Fruit fly (Drosophila melanogaster): ENCODE measurements around the gene Sbat.
A peak's percentile ranks its signal among the peaks of the same experiment; 100 is the strongest.

The Sbat gene

DNA sequence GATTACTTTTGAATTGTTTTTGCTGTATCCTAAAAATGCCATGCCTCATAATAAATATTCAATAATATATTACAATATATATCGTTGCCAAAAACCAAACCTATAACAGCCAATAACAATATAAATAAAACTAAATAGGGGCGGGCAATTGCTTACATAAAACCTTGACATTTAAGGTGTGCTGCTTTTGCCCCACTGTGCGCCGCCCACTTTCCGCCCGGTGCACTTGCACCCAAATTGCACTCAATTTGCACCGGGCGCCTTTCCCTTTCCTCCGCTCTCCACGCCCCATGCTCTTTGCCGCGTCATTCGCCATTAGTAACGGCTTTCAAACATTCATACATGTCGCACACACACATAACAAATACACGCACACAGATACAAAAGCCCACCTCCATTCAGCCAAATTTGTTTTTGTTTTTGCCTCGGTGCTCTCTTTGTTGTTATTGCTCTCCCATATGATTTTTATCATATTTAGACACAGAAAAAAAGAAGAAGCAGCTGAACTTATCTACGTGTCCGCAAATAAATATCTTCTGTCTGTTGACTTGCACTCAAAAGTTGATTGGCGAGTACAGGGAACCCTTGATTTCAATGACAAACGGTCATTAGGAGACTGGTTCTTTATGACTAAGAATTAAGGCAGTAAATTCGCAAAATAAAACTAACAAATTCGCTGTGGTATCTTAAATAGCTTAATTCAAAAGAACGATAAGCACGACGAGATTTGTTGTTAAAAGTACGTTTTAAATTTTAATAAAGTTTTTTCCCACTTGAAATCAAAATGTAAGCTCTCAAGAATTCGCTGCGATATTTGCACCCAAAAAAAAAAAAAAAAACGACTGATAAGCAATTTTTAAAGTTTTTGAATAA lies 20.0 kb upstream of the Sbat start (continued):
- TF ChIP-seq CG10274 (GFP tag; optimal IDR thresholded peaks at IDR 0.05) (no peak), CG18011 (GFP tag; optimal IDR thresholded peaks at IDR 0.05) (no peak), CG9797 (GFP tag; optimal IDR thresholded peaks at IDR 0.05) (no peak), CG12071 (GFP tag; optimal IDR thresholded peaks at IDR 0.05) (peak; percentile 42), CG4424 (GFP tag; optimal IDR thresholded peaks at IDR 0.05) (peak; percentile 17), sqz (GFP tag; optimal IDR thresholded peaks at IDR 0.05) (peak; percentile 41), Rfx (GFP tag; IDR thresholded peaks at IDR 0.05) (0 out of 2 replicates have a peak, but pooled peaks have one; percentile 31), nom (GFP tag; optimal IDR thresholded peaks at IDR 0.05) (no peak), CG10321 (GFP tag; IDR thresholded peaks at IDR 0.05) (0 out of 2 replicates have a peak, but pooled peaks have one; percentile 16), grau (tag; optimal IDR thresholded peaks at IDR 0.05) (peak; percentile 81), CG4360 (GFP tag; IDR thresholded peaks at IDR 0.05) (0 out of 2 replicates have a peak, but pooled peaks have one; percentile 30), gsb-n (tag; optimal IDR thresholded peaks at IDR 0.05) (peak; percentile 75), Dll (GFP tag; IDR thresholded peaks at IDR 0.05; ENCODE audit: partially characterized antibody) (no peak), bbx (GFP tag; IDR thresholded peaks at IDR 0.05; ENCODE audit: partially characterized antibody) (0 out of 2 replicates have a peak, but pooled peaks have one; percentile 14), vvl (GFP tag; IDR thresholded peaks at IDR 0.05) (no peak), CG5245 (GFP tag; optimal IDR thresholded peaks at IDR 0.05) (peak; percentile 1), pho (GFP tag; optimal IDR thresholded peaks at IDR 0.05) (peak; percentile 33), Dek (tag; optimal IDR thresholded peaks at IDR 0.05) (peak; percentile 11), crp (GFP tag; optimal IDR thresholded peaks at IDR 0.05) (peak in 1 of 2 experiments; percentile 25), eve (GFP tag; optimal IDR thresholded peaks at IDR 0.05) (peak in 1 of 2 experiments; percentile 22), zfh2 (GFP tag; optimal IDR thresholded peaks at IDR 0.05) (no peak), Sox100B (GFP tag; optimal IDR thresholded peaks at IDR 0.05) (peak; percentile 11), CG2678 (tag; optimal IDR thresholded peaks at IDR 0.05) (peak; percentile 36), crc (GFP tag; optimal IDR thresholded peaks at IDR 0.05) (no peak), chn (GFP tag; optimal IDR thresholded peaks at IDR 0.05) (no peak), Sin3A (optimal IDR thresholded peaks at IDR 0.05) (no peak), tio (GFP tag; optimal IDR thresholded peaks at IDR 0.05) (no peak), shn (GFP tag; optimal IDR thresholded peaks at IDR 0.05) (peak; percentile 8), prd (optimal IDR thresholded peaks at IDR 0.05) (no peak), prd (GFP tag; IDR thresholded peaks at IDR 0.05) (peak; percentile 34; the same call in 1 of the 3 replicates), tgo (GFP tag; IDR thresholded peaks at IDR 0.05) (0 out of 3 replicates have a peak, but pooled peaks have one; percentile 24), sc (optimal IDR thresholded peaks at IDR 0.05) (no peak), sc (GFP tag; optimal IDR thresholded peaks at IDR 0.05) (no peak), scrt (GFP tag; optimal IDR thresholded peaks at IDR 0.05) (peak; percentile 43), vfl (GFP tag; optimal IDR thresholded peaks at IDR 0.05) (no peak), lab (GFP tag; optimal IDR thresholded peaks at IDR 0.05) (peak; percentile 60), sens (GFP tag) (peak; percentile 70), Oli (tag; optimal IDR thresholded peaks at IDR 0.05) (peak; percentile 33), dimm (GFP tag; IDR thresholded peaks at IDR 0.05) (no peak), CG6654 (GFP tag; optimal IDR thresholded peaks at IDR 0.05) (no peak), CG8290 (GFP tag; optimal IDR thresholded peaks at IDR 0.05) (no peak), CG8290 (tag; optimal IDR thresholded peaks at IDR 0.05) (no peak), CTCF (GFP tag; optimal IDR thresholded peaks at IDR 0.05) (no peak), CG9437 (GFP tag; optimal IDR thresholded peaks at IDR 0.05) (no peak), Scr (GFP tag; IDR thresholded peaks at IDR 0.05; ENCODE audit: partially characterized antibody) (no peak), onecut (GFP tag; IDR thresholded peaks at IDR 0.05) (peak; percentile 2; the same call in 1 of the 2 replicates), Fer1 (GFP tag; optimal IDR thresholded peaks at IDR 0.05) (peak; percentile 24), CG30403 (GFP tag; optimal IDR thresholded peaks at IDR 0.05) (peak; percentile 6), Med (GFP tag) (peak; percentile 66), CG13424 (tag; optimal IDR thresholded peaks at IDR 0.05) (peak; percentile 2)
